Worm (Caenorhabditis elegans) whole organism, L4 larva: Measurements from ENCODE around the gene bath-38.

Experiments used
- F26F4.8 ChIP-seq: fragments of 200-800 bp; sonication (Bioruptor generic); conservative IDR thresholded peaks from 2 replicates; pipeline ENCODE4 v1.3.6; 2022; ENCODE audit warnings: missing genetic modification characterization, missing compliant biosample characterization
- F44E2.7 ChIP-seq: fragments of 200-800 bp; sonication (Bioruptor generic); IDR thresholded peaks from 2 replicates; pipeline ENCODE4 v2.1.2; 2022; ENCODE audit warnings: missing genetic modification characterization, missing compliant biosample characterization
- R02D3.7 ChIP-seq: fragments of 150-350 bp; sonication (generic microtip); optimal IDR thresholded peaks from 3 replicates; lab custom pipeline; 2014; ENCODE audit warnings: missing biosample characterization, missing genetic modification characterization
- T26A8.4 ChIP-seq: fragments of 200-800 bp; sonication (Bioruptor generic); IDR thresholded peaks from 2 replicates; pipeline ENCODE4 v1.3.6; 2022; ENCODE audit warnings: missing genetic modification characterization, missing compliant biosample characterization
- Y5F2A.4 ChIP-seq: fragments of 200-800 bp; sonication (Bioruptor generic); optimal IDR thresholded peaks from 2 replicates; lab custom pipeline; 2018; ENCODE audit warnings: mild to moderate bottlenecking, missing genetic modification characterization, missing compliant biosample characterization
- aha-1 ChIP-seq: fragments of 150-350 bp; peaks from one replicate; lab custom pipeline; 2014; ENCODE audit warnings: missing biosample characterization, missing genetic modification characterization
- aly-2 ChIP-seq: sonication (generic microtip); optimal IDR thresholded peaks from 2 replicates; lab custom pipeline; 2018; ENCODE audit warnings: missing biosample characterization, missing genetic modification characterization
- ama-1 ChIP-seq: fragments of 150-350 bp; optimal IDR thresholded peaks from 2 replicates; lab custom pipeline; 2014; ENCODE audit warnings: inconsistent platforms, mixed read lengths
- attf-4 ChIP-seq: sonication (generic microtip); optimal IDR thresholded peaks from 3 replicates; lab custom pipeline; 2017; ENCODE audit warnings: missing biosample characterization, missing genetic modification characterization
- ceh-32 ChIP-seq: sonication (generic microtip); optimal IDR thresholded peaks from 2 replicates; lab custom pipeline; 2016; ENCODE audit warnings: mild to moderate bottlenecking, missing genetic modification characterization, missing compliant biosample characterization; ENCODE audit not compliant: poor library complexity
- ceh-44 ChIP-seq: fragments of 200-800 bp; sonication (Bioruptor generic); IDR thresholded peaks from 2 replicates; pipeline ENCODE4 v1.3.6; 2022; ENCODE audit warnings: missing genetic modification reagents, missing genetic modification characterization, missing compliant biosample characterization
- ceh-82 ChIP-seq: sonication (generic microtip); optimal IDR thresholded peaks from 2 replicates; lab custom pipeline; 2017; ENCODE audit warnings: missing biosample characterization, missing genetic modification characterization
- ces-1 ChIP-seq: fragments of 150-350 bp; sonication (generic microtip); optimal IDR thresholded peaks from 4 replicates; lab custom pipeline; 2014; ENCODE audit warnings: missing biosample characterization, missing genetic modification reagents, missing genetic modification characterization
- ctbp-1 ChIP-seq: fragments of 200-800 bp; sonication (Bioruptor generic); IDR thresholded peaks from 2 replicates; pipeline ENCODE4 v1.3.6; 2022; ENCODE audit warnings: missing genetic modification reagents, missing genetic modification characterization, missing compliant biosample characterization
- daf-19 ChIP-seq: fragments of 200-800 bp; sonication (Bioruptor generic); conservative IDR thresholded peaks from 2 replicates; pipeline ENCODE4 v1.3.6; 2022; ENCODE audit warnings: missing genetic modification characterization, missing compliant biosample characterization
- daf-8 ChIP-seq: fragments of 200-800 bp; sonication (Bioruptor generic); IDR thresholded peaks from 2 replicates; pipeline ENCODE4 v1.3.6; 2022; ENCODE audit warnings: missing genetic modification characterization, missing compliant biosample characterization
- duxl-1 ChIP-seq: sonication (generic microtip); optimal IDR thresholded peaks from 2 replicates; lab custom pipeline; 2016; ENCODE audit warnings: mild to moderate bottlenecking, missing genetic modification characterization, moderate library complexity, missing compliant biosample characterization; ENCODE audit not compliant: poor library complexity
- egl-43 ChIP-seq: fragments of 200-800 bp; sonication (Bioruptor generic); IDR thresholded peaks from 2 replicates; pipeline ENCODE4 v1.3.6; 2022; ENCODE audit warnings: missing genetic modification reagents, missing genetic modification characterization, missing compliant biosample characterization
- fkh-10 ChIP-seq: fragments of 150-350 bp; optimal IDR thresholded peaks from 2 replicates; lab custom pipeline; 2014; ENCODE audit warnings: missing biosample characterization, missing genetic modification reagents, missing genetic modification characterization
- fos-1 ChIP-seq: fragments of 150-350 bp; optimal IDR thresholded peaks from 2 replicates; lab custom pipeline; 2014; ENCODE audit warnings: missing biosample characterization, missing genetic modification characterization
- hif-1 ChIP-seq, 2 experiments: sonication (generic microtip); optimal IDR thresholded peaks; 2 replicates each; lab custom pipeline; 2016 to 2017; ENCODE audit warnings: missing compliant biosample characterization in 2 of 2, missing genetic modification characterization in 2 of 2, missing genetic modification reagents in 2 of 2, missing genotype in 2 of 2, mild to moderate bottlenecking in 1 of 2
- hlh-11 ChIP-seq: fragments of 200-800 bp; sonication (Bioruptor generic); optimal IDR thresholded peaks from 2 replicates; lab custom pipeline; 2018; ENCODE audit warnings: mild to moderate bottlenecking, missing genetic modification characterization, missing compliant biosample characterization
- lim-7 ChIP-seq: fragments of 200-800 bp; sonication (Bioruptor generic); IDR thresholded peaks from 2 replicates; pipeline ENCODE4 v1.3.6; 2022; ENCODE audit warnings: missing genetic modification characterization, missing compliant biosample characterization
- lin-15B ChIP-seq: fragments of 150-350 bp; sonication (generic microtip); optimal IDR thresholded peaks from 3 replicates; lab custom pipeline; 2014; ENCODE audit warnings: missing biosample characterization, missing genetic modification characterization
- lin-38 ChIP-seq: fragments of 200-800 bp; sonication (Bioruptor generic); IDR thresholded peaks from 2 replicates; pipeline ENCODE4 v1.3.6; 2022; ENCODE audit warnings: missing genetic modification reagents, missing genetic modification characterization, missing compliant biosample characterization
- madf-5 ChIP-seq, 2 experiments: fragments of 200-800 bp; sonication (Bioruptor generic); IDR thresholded peaks; 2 replicates each; pipeline ENCODE4 v1.3.6; 2022; ENCODE audit warnings: missing compliant biosample characterization in 2 of 2, missing genetic modification characterization in 2 of 2
- mdl-1 ChIP-seq, 2 experiments: fragments of 150-350 bp in 1 of 2; sonication (generic microtip) in 1 of 2; optimal IDR thresholded peaks; 2 replicates each; lab custom pipeline; 2014 to 2017; ENCODE audit warnings: missing biosample characterization in 2 of 2, missing genetic modification characterization in 2 of 2
- mdt-29 ChIP-seq: fragments of 200-800 bp; sonication (Bioruptor generic); IDR thresholded peaks from 2 replicates; pipeline ENCODE4 v1.3.6; 2022; ENCODE audit warnings: missing genetic modification reagents, missing genetic modification characterization, missing compliant biosample characterization
- mep-1 ChIP-seq: fragments of 150-350 bp; sonication (generic microtip); optimal IDR thresholded peaks from 3 replicates; lab custom pipeline; 2014; ENCODE audit warnings: missing biosample characterization, missing genetic modification characterization
- mes-2 ChIP-seq: sonication (generic microtip); optimal IDR thresholded peaks from 2 replicates; lab custom pipeline; 2016; ENCODE audit warnings: missing genotype, mild to moderate bottlenecking, missing genetic modification characterization, missing compliant biosample characterization; ENCODE audit not compliant: poor library complexity, severe bottlenecking
- nhr-102 ChIP-seq: sonication (generic microtip); optimal IDR thresholded peaks from 2 replicates; lab custom pipeline; 2016; ENCODE audit warnings: mild to moderate bottlenecking, missing genetic modification characterization, moderate library complexity, missing compliant biosample characterization
- nhr-11 ChIP-seq: fragments of 150-350 bp; optimal IDR thresholded peaks from 2 replicates; lab custom pipeline; 2014; ENCODE audit warnings: missing biosample characterization, missing genetic modification characterization
- nhr-42 ChIP-seq: fragments of 200-800 bp; sonication (Bioruptor generic); IDR thresholded peaks from 2 replicates; pipeline ENCODE4 v1.3.6; 2022; ENCODE audit warnings: missing genetic modification characterization, missing compliant biosample characterization
- nhr-77 ChIP-seq: fragments of 150-350 bp; optimal IDR thresholded peaks from 2 replicates; lab custom pipeline; 2014; ENCODE audit warnings: missing biosample characterization, missing genetic modification characterization
- pha-4 ChIP-seq, 2 experiments: fragments of 150-350 bp in 1 of 2; fragments of 200-800 bp in 1 of 2; sonication (Bioruptor generic) in 1 of 2; IDR thresholded peaks in 1 of 2; optimal IDR thresholded peaks in 1 of 2; 2 replicates each; pipeline versions ENCODE4 v1.3.6 to Lab custom; 2014 to 2022; ENCODE audit warnings: missing genetic modification characterization in 2 of 2, missing genetic modification reagents in 2 of 2, missing biosample characterization in 1 of 2, missing compliant biosample characterization in 1 of 2
- rbr-2 ChIP-seq: sonication (generic microtip); optimal IDR thresholded peaks from 2 replicates; lab custom pipeline; 2016; ENCODE audit warnings: missing genotype, missing genetic modification characterization, missing compliant biosample characterization
- saeg-2 ChIP-seq: fragments of 200-800 bp; sonication (Bioruptor generic); IDR thresholded peaks from 2 replicates; pipeline ENCODE4 v1.3.6; 2022; ENCODE audit warnings: missing genetic modification reagents, missing genetic modification characterization, missing compliant biosample characterization
- skn-1 ChIP-seq: fragments of 150-350 bp; optimal IDR thresholded peaks from 2 replicates; lab custom pipeline; 2014; ENCODE audit warnings: missing biosample characterization, missing genetic modification characterization
- tra-1 ChIP-seq: fragments of 200-800 bp; sonication (Bioruptor generic); IDR thresholded peaks from 2 replicates; pipeline ENCODE4 v1.3.6; 2022; ENCODE audit warnings: missing genetic modification reagents, missing genetic modification characterization, missing compliant biosample characterization
- unc-62 ChIP-seq, 3 experiments: fragments of 150-350 bp in 1 of 3; sonication (generic microtip); optimal IDR thresholded peaks in 2 of 3; peaks in 1 of 3; 1 replicate in 1 of 3; 2 replicates in 2 of 3; lab custom pipeline; 2014 to 2017; ENCODE audit warnings: missing biosample characterization in 3 of 3, missing genetic modification characterization in 3 of 3, missing genetic modification reagents in 3 of 3, missing genotype in 1 of 3
- zag-1 ChIP-seq: fragments of 150-350 bp; optimal IDR thresholded peaks from 2 replicates; lab custom pipeline; 2014; ENCODE audit warnings: missing biosample characterization, missing genetic modification characterization
- ztf-7 ChIP-seq: fragments of 150-350 bp; optimal IDR thresholded peaks from 2 replicates; lab custom pipeline; 2014; ENCODE audit warnings: missing biosample characterization, missing genetic modification characterization

The bath-38 gene

DNA sequence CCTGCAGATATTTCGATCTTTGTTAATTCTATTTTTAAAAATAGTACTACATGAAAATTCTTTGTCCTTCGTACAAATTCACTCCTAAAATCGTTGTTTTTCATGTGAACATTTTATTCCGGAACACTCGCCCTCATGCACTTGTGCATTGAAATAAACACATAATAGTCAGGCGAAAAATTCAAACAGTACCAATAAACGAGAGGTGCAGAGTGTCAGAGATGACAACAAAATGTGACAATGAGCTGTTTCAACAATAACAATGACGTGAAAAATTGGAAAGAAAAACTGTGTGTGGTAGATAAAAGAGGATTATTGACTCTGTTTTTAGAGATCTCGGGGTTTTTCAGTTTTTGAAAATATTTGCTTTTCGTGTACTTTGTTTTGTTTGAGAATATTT is 16.9 kb downstream of the bath-38 start, which contains the start of gene F52H3.6 (continued):
- no peak for TF ChIP-seq nhr-42
- TF ChIP-seq F44E2.7 (GFP tag; lab: Robert Waterston, UW), result no peak
- no peak for TF ChIP-seq unc-62 (GFP tag; optimal IDR thresholded peaks at IDR 0.05 in 1 of 2; lab: Kevin White, UChicago)
- TF ChIP-seq unc-62 (tag; optimal IDR thresholded peaks at IDR 0.05; lab: Kevin White, UChicago), result no peak
- no peak for TF ChIP-seq egl-43 (GFP tag; lab: Robert Waterston, UW)
- TF ChIP-seq madf-5 (GFP tag; IDR thresholded peaks at IDR 0.05; lab: Robert Waterston, UW), result no peak
- no peak for TF ChIP-seq duxl-1 (tag; lab: Kevin White, UChicago)
- TF ChIP-seq ama-1 (lab: Kevin White, UChicago), result no peak
- TF ChIP-seq mdl-1 (tag; optimal IDR thresholded peaks at IDR 0.05; lab: Kevin White, UChicago), result no peak
- TF ChIP-seq daf-19, result no peak
- no peak for TF ChIP-seq rbr-2 (tag; lab: Kevin White, UChicago)
- no peak for TF ChIP-seq mep-1 (tag; lab: Kevin White, UChicago)
- TF ChIP-seq ztf-7 (tag; lab: Kevin White, UChicago), result no peak
- TF ChIP-seq mes-2 (tag; lab: Kevin White, UChicago), result no peak
- TF ChIP-seq fkh-10 (GFP tag; lab: Kevin White, UChicago), result no peak
- TF ChIP-seq skn-1, result no peak
- TF ChIP-seq zag-1, result no peak
- TF ChIP-seq lin-15B, result no peak
- no peak for TF ChIP-seq daf-8
- no peak for TF ChIP-seq T26A8.4 (GFP tag; lab: Robert Waterston, UW)
- no peak for TF ChIP-seq ces-1 (GFP tag; lab: Kevin White, UChicago)
- peak in 1 of 2 experiments; percentile 21 for TF ChIP-seq hif-1 (tag; optimal IDR thresholded peaks at IDR 0.05; lab: Kevin White, UChicago)
- TF ChIP-seq fos-1 (tag; lab: Kevin White, UChicago), result no peak
- TF ChIP-seq ctbp-1 (GFP tag; lab: Robert Waterston, UW), result no peak
- TF ChIP-seq nhr-77 (tag; lab: Kevin White, UChicago), result peak; percentile 55
- no peak for TF ChIP-seq attf-4
- no peak for TF ChIP-seq ceh-82 (tag; lab: Kevin White, UChicago)
- no peak for TF ChIP-seq tra-1 (GFP tag; lab: Robert Waterston, UW)
- no peak for TF ChIP-seq F26F4.8 (GFP tag; lab: Robert Waterston, UW)
- no peak for TF ChIP-seq lin-38 (GFP tag; lab: Robert Waterston, UW)
- TF ChIP-seq nhr-102, result no peak
- peak; percentile 55 for TF ChIP-seq hlh-11 (tag; lab: Kevin White, UChicago)
- no peak for TF ChIP-seq mdt-29
- TF ChIP-seq lim-7, result no peak
- no peak for TF ChIP-seq Y5F2A.4 (GFP tag; lab: Kevin White, UChicago)
- no peak for TF ChIP-seq R02D3.7 (tag; lab: Kevin White, UChicago)
- TF ChIP-seq aly-2 (tag; lab: Kevin White, UChicago), result no peak

DNA sequence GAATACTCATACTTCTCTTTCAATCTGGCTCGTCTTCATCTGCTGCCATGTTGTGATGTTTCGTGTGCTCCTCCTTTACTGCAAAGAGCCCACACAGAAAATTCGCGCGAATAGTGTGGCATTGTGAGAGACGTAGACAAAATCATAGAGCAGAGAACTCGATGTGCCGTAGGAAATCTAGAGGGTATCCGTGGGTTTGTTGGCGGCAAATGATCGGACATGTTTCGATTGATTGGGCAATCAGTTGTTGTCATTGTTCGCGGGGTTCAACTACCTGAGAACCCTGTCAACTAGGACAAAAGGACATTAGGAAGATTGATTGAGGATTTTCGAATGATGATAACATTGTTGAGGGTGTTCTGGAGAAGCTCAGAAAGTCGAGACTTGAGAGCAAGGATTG is 20.0 kb downstream of the bath-38 start:
- TF ChIP-seq aha-1 (tag; lab: Kevin White, UChicago), result peak; percentile 45
- peak in 1 of 2 experiments; percentile 13 for TF ChIP-seq unc-62 (GFP tag; optimal IDR thresholded peaks at IDR 0.05 in 1 of 2; lab: Kevin White, UChicago)
- no peak for TF ChIP-seq unc-62 (tag; optimal IDR thresholded peaks at IDR 0.05; lab: Kevin White, UChicago)
- no peak for TF ChIP-seq rbr-2 (tag; lab: Kevin White, UChicago)
- peak; percentile 25 for TF ChIP-seq nhr-11

DNA sequence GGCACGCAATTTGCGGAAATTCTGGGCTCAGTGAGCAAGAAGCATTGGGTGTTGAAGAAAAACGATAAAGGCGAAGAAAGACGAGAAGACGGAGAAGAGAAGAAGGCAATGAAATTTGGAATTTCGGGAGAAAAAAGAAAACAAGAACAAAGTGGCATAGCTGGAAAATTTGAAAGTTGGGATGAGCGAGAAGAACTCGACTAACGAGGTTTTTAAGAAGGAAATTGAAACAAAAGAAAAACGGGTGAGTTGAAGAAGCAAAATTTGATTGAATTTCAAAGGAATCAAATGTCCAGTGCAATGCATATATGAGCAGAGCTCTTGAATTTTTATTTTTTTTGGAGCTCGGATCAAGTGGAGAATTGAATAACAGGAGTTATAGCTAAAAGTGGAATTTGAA is 23.3 kb downstream of the bath-38 start:
- no peak for TF ChIP-seq saeg-2
- TF ChIP-seq fkh-10 (GFP tag; lab: Kevin White, UChicago), result peak; percentile 44
- TF ChIP-seq ces-1 (GFP tag; lab: Kevin White, UChicago), result peak; percentile 9
- TF ChIP-seq ceh-44, result no peak
- no peak for TF ChIP-seq daf-8
- no peak for TF ChIP-seq pha-4 (GFP tag; IDR thresholded peaks at IDR 0.05; lab: Robert Waterston, UW)
- no peak for TF ChIP-seq pha-4 (tag; optimal IDR thresholded peaks at IDR 0.05; lab: Kevin White, UChicago)
- TF ChIP-seq ceh-32 (tag; lab: Kevin White, UChicago), result no peak
